Worm (Caenorhabditis elegans) whole organism, young adult: Measurements from ENCODE around the gene gly-7.

Experiments
- B0019.2 ChIP-seq: fragments of 200-800 bp; sonication (Bioruptor generic); conservative IDR thresholded peaks from 2 replicates; pipeline ENCODE4 v1.3.6; 2022; ENCODE audit warnings: missing genetic modification reagents, missing genetic modification characterization, missing compliant biosample characterization
- B0261.1 ChIP-seq: sonication (generic microtip); optimal IDR thresholded peaks from 2 replicates; lab custom pipeline; 2016; ENCODE audit warnings: mild to moderate bottlenecking, missing genetic modification characterization, moderate library complexity, missing compliant biosample characterization
- C06A6.2 ChIP-seq: fragments of 200-800 bp; sonication (Bioruptor generic); conservative IDR thresholded peaks from 2 replicates; pipeline ENCODE4 v1.3.6; 2022; ENCODE audit warnings: missing genetic modification characterization, missing compliant biosample characterization
- F10E7.11 ChIP-seq: sonication (generic microtip); optimal IDR thresholded peaks from 2 replicates; lab custom pipeline; 2017; ENCODE audit warnings: mild to moderate bottlenecking, missing genetic modification characterization, moderate library complexity, missing compliant biosample characterization
- F22D6.2 ChIP-seq: sonication (generic microtip); optimal IDR thresholded peaks from 2 replicates; lab custom pipeline; 2016; ENCODE audit warnings: mild to moderate bottlenecking, missing genetic modification characterization, missing compliant biosample characterization
- F57C9.4 ChIP-seq: sonication (generic microtip); optimal IDR thresholded peaks from 2 replicates; lab custom pipeline; 2017; ENCODE audit warnings: mild to moderate bottlenecking, missing genetic modification characterization, missing compliant biosample characterization
- K12H6.12 ChIP-seq: fragments of 200-800 bp; sonication (Bioruptor generic); optimal IDR thresholded peaks from 2 replicates; lab custom pipeline; 2018; ENCODE audit warnings: mild to moderate bottlenecking, missing genetic modification characterization, missing compliant biosample characterization
- Y53G8AR.9 ChIP-seq: fragments of 200-800 bp; sonication (Bioruptor generic); conservative IDR thresholded peaks from 2 replicates; pipeline ENCODE4 v1.3.6; 2022; ENCODE audit warnings: missing genetic modification reagents, missing genetic modification characterization, missing compliant biosample characterization
- Y56A3A.18 ChIP-seq: fragments of 200-800 bp; sonication (Bioruptor generic); IDR thresholded peaks from 2 replicates; pipeline ENCODE4 v1.3.6; 2022; ENCODE audit warnings: missing genetic modification reagents, missing genetic modification characterization, missing compliant biosample characterization
- Y95B8A.8 ChIP-seq: fragments of 200-800 bp; sonication (Bioruptor generic); IDR thresholded peaks from 2 replicates; pipeline ENCODE4 v1.3.6; 2022; ENCODE audit warnings: missing genetic modification reagents, missing genetic modification characterization, missing compliant biosample characterization
- akir-1 ChIP-seq: fragments of 200-800 bp; sonication (Bioruptor generic); optimal IDR thresholded peaks from 2 replicates; lab custom pipeline; 2018; ENCODE audit warnings: mild to moderate bottlenecking, missing genetic modification characterization, moderate library complexity, missing compliant biosample characterization
- aptf-3 ChIP-seq: fragments of 200-800 bp; sonication (Bioruptor generic); IDR thresholded peaks from 2 replicates; pipeline ENCODE4 v1.3.6; 2022; ENCODE audit warnings: missing genetic modification characterization, missing compliant biosample characterization
- attf-3 ChIP-seq: fragments of 200-800 bp; sonication (Bioruptor generic); conservative IDR thresholded peaks from 2 replicates; pipeline ENCODE4 v1.3.6; 2022; ENCODE audit warnings: missing genetic modification reagents, missing genetic modification characterization, missing compliant biosample characterization
- attf-6 ChIP-seq: fragments of 200-800 bp; sonication (Bioruptor generic); IDR thresholded peaks from 2 replicates; pipeline ENCODE4 v1.3.6; 2022; ENCODE audit warnings: missing genetic modification reagents, missing genetic modification characterization, missing compliant biosample characterization
- ceh-100 ChIP-seq: fragments of 200-800 bp; sonication (Bioruptor generic); IDR thresholded peaks from 2 replicates; pipeline ENCODE4 v1.3.6; 2022; ENCODE audit warnings: missing genetic modification reagents, missing genetic modification characterization, missing compliant biosample characterization
- ceh-40 ChIP-seq: fragments of 200-800 bp; sonication (Bioruptor generic); IDR thresholded peaks from 2 replicates; pipeline ENCODE4 v1.3.6; 2022; ENCODE audit warnings: missing genetic modification characterization, missing compliant biosample characterization
- ceh-58 ChIP-seq: fragments of 200-800 bp; sonication (Bioruptor generic); IDR thresholded peaks from 2 replicates; pipeline ENCODE4 v1.3.6; 2022; ENCODE audit warnings: missing genetic modification characterization, missing compliant biosample characterization
- chd-7 ChIP-seq: sonication (generic microtip); optimal IDR thresholded peaks from 2 replicates; lab custom pipeline; 2016; ENCODE audit warnings: mild to moderate bottlenecking, missing genetic modification characterization, moderate library complexity, missing compliant biosample characterization
- die-1 ChIP-seq: sonication (generic microtip); optimal IDR thresholded peaks from 2 replicates; lab custom pipeline; 2016; ENCODE audit warnings: missing genotype, mild to moderate bottlenecking, missing genetic modification characterization, missing compliant biosample characterization
- dox-1 ChIP-seq: fragments of 200-800 bp; sonication (Bioruptor generic); IDR thresholded peaks from 2 replicates; pipeline ENCODE4 v1.3.6; 2022; ENCODE audit warnings: missing genetic modification reagents, missing genetic modification characterization, missing compliant biosample characterization
- dpl-1 ChIP-seq: fragments of 150-350 bp; optimal IDR thresholded peaks from 2 replicates; lab custom pipeline; 2014; ENCODE audit warnings: missing biosample characterization, missing genetic modification reagents, missing genetic modification characterization
- efl-1 ChIP-seq: fragments of 150-350 bp; optimal IDR thresholded peaks from 2 replicates; lab custom pipeline; 2014; ENCODE audit warnings: missing biosample characterization, missing genetic modification reagents, missing genetic modification characterization
- egl-18 ChIP-seq: fragments of 200-800 bp; sonication (Bioruptor generic); IDR thresholded peaks from 2 replicates; pipeline ENCODE4 v1.3.6; 2022; ENCODE audit warnings: missing genetic modification reagents, missing genetic modification characterization, missing compliant biosample characterization
- ekl-4 ChIP-seq: fragments of 200-800 bp; sonication (Bioruptor generic); IDR thresholded peaks from 2 replicates; pipeline ENCODE4 v1.3.6; 2022; ENCODE audit warnings: missing genetic modification reagents, missing genetic modification characterization, missing compliant biosample characterization
- fkh-3 ChIP-seq: sonication (generic microtip); optimal IDR thresholded peaks from 2 replicates; lab custom pipeline; 2016; ENCODE audit warnings: mild to moderate bottlenecking, missing genetic modification characterization, missing compliant biosample characterization
- him-1 ChIP-seq: sonication (generic microtip); optimal IDR thresholded peaks from 2 replicates; lab custom pipeline; 2016; ENCODE audit warnings: missing genotype, missing genetic modification reagents, missing genetic modification characterization, missing compliant biosample characterization
- hlh-12 ChIP-seq: sonication (generic microtip); optimal IDR thresholded peaks from 2 replicates; lab custom pipeline; 2016; ENCODE audit warnings: missing genetic modification characterization, missing compliant biosample characterization
- lin-35 ChIP-seq, 3 experiments: fragments of 150-350 bp in 2 of 3; sonication (generic microtip) in 1 of 3; optimal IDR thresholded peaks; 2 replicates each; lab custom pipeline; 2014 to 2018; ENCODE audit warnings: missing biosample characterization in 3 of 3, missing genetic modification characterization in 3 of 3, missing genetic modification reagents in 3 of 3
- lin-40 ChIP-seq: sonication (generic microtip); optimal IDR thresholded peaks from 2 replicates; lab custom pipeline; 2016; ENCODE audit warnings: missing genetic modification characterization, mild to moderate bottlenecking, missing compliant biosample characterization, missing genotype, missing genetic modification reagents
- lsl-1 ChIP-seq: fragments of 200-800 bp; sonication (Bioruptor generic); optimal IDR thresholded peaks from 2 replicates; lab custom pipeline; 2018; ENCODE audit warnings: mild to moderate bottlenecking, missing genetic modification characterization, moderate library complexity, missing compliant biosample characterization
- madf-10 ChIP-seq: sonication (generic microtip); optimal IDR thresholded peaks from 2 replicates; lab custom pipeline; 2016; ENCODE audit warnings: mild to moderate bottlenecking, missing genetic modification characterization, missing compliant biosample characterization
- madf-3 ChIP-seq: fragments of 200-800 bp; sonication (Bioruptor generic); IDR thresholded peaks from 2 replicates; pipeline ENCODE4 v1.3.6; 2022; ENCODE audit warnings: missing genetic modification reagents, missing genetic modification characterization, missing compliant biosample characterization
- nfya-2 ChIP-seq: fragments of 200-800 bp; sonication (Bioruptor generic); IDR thresholded peaks from 2 replicates; pipeline ENCODE4 v1.3.6; 2022; ENCODE audit warnings: missing genetic modification reagents, missing genetic modification characterization, missing compliant biosample characterization
- rpc-1 ChIP-seq, 2 experiments: fragments of 150-350 bp in 1 of 2; sonication (generic microtip) in 1 of 2; optimal IDR thresholded peaks; 2 replicates each; lab custom pipeline; 2014 to 2018; ENCODE audit warnings: missing biosample characterization in 1 of 2, missing genetic modification characterization in 1 of 2, missing genetic modification reagents in 1 of 2, missing genotype in 1 of 2
- snpc-1.1 ChIP-seq: sonication (generic microtip); optimal IDR thresholded peaks from 2 replicates; lab custom pipeline; 2017; ENCODE audit warnings: missing genetic modification characterization, mild to moderate bottlenecking, missing compliant biosample characterization, antibody characterized with exemption, moderate library complexity, missing genotype, missing genetic modification reagents; ENCODE audit not compliant: insufficient read depth
- snpc-4 ChIP-seq, 5 experiments: fragments of 150-350 bp in 1 of 5; sonication (generic microtip) in 4 of 5; optimal IDR thresholded peaks; 2 replicates each; lab custom pipeline; 2014 to 2018; ENCODE audit warnings: missing genetic modification characterization in 5 of 5, missing biosample characterization in 3 of 5, antibody characterized with exemption in 2 of 5, mild to moderate bottlenecking in 2 of 5, missing compliant biosample characterization in 2 of 5, missing genotype in 2 of 5, moderate library complexity in 2 of 5, missing genetic modification reagents in 1 of 5
- tbx-9 ChIP-seq: sonication (generic microtip); optimal IDR thresholded peaks from 2 replicates; lab custom pipeline; 2016; ENCODE audit warnings: borderline replicate concordance, missing genetic modification characterization, inconsistent platforms, missing compliant biosample characterization
- unc-130 ChIP-seq: sonication (generic microtip); optimal IDR thresholded peaks from 2 replicates; lab custom pipeline; 2016; ENCODE audit warnings: missing genetic modification reagents, missing genetic modification characterization, missing compliant biosample characterization
- zfh-2 ChIP-seq: fragments of 200-800 bp; sonication (Bioruptor generic); conservative IDR thresholded peaks from 2 replicates; pipeline ENCODE4 v1.3.6; 2022; ENCODE audit warnings: missing genetic modification reagents, missing genetic modification characterization, missing compliant biosample characterization
- ztf-22 ChIP-seq: fragments of 200-800 bp; sonication (Bioruptor generic); optimal IDR thresholded peaks from 2 replicates; lab custom pipeline; 2018; ENCODE audit warnings: mild to moderate bottlenecking, missing genetic modification characterization, moderate library complexity, missing compliant biosample characterization
- ztf-25 ChIP-seq: fragments of 200-800 bp; sonication (Bioruptor generic); IDR thresholded peaks from 2 replicates; pipeline ENCODE4 v1.3.6; 2022; ENCODE audit warnings: missing genetic modification reagents, missing genetic modification characterization, missing compliant biosample characterization

gly-7 gene

ce11 chrV:1870515-1870940 is 49.4 kb upstream of the gly-7 start (continued):
- TF ChIP-seq ceh-40 (GFP tag; lab: Robert Waterston, UW) (no peak), madf-10 (tag; lab: Kevin White, UChicago) (no peak), chd-7 (no peak), lsl-1 (GFP tag; lab: Kevin White, UChicago) (peak; percentile 79), C06A6.2 (GFP tag; lab: Robert Waterston, UW) (no peak), Y56A3A.18 (GFP tag; lab: Robert Waterston, UW) (no peak; the same call in 1 of the 2 replicates), snpc-4 (GFP tag; optimal IDR thresholded peaks at IDR 0.05; lab: Kevin White, UChicago) (no peak), snpc-4 (tag; optimal IDR thresholded peaks at IDR 0.05; lab: Kevin White, UChicago) (peak in 2 of 4 experiments; percentile 2 to 9), fkh-3 (tag; lab: Kevin White, UChicago) (no peak), ekl-4 (peak; percentile 59; the same call in 1 of the 2 replicates), snpc-1.1 (no peak), attf-6 (GFP tag; lab: Robert Waterston, UW) (peak; percentile 34; the same call in 1 of the 2 replicates), B0019.2 (GFP tag; lab: Robert Waterston, UW) (peak; percentile 48; the same call in 1 of the 2 replicates), rpc-1 (optimal IDR thresholded peaks at IDR 0.05; lab: Kevin White, UChicago) (no peak), rpc-1 (tag; optimal IDR thresholded peaks at IDR 0.05; lab: Kevin White, UChicago) (no peak), unc-130 (peak; percentile 39), lin-40 (tag; lab: Kevin White, UChicago) (no peak), ceh-100 (GFP tag; lab: Robert Waterston, UW) (peak; percentile 88), nfya-2 (GFP tag; lab: Robert Waterston, UW) (no peak), die-1 (tag; lab: Kevin White, UChicago) (no peak)

ce11 chrV:1869682-1870081 is 48.6 kb upstream of the gly-7 start, which contains the start of gene T10B5.3:
Gene T10B5.3 (minus strand): TSS chrV:1869782.
- no peak for TF ChIP-seq akir-1 (GFP tag; lab: Kevin White, UChicago)
- no peak for TF ChIP-seq egl-18 (GFP tag; lab: Robert Waterston, UW)
- no peak for TF ChIP-seq K12H6.12 (tag; lab: Kevin White, UChicago)
- no peak for TF ChIP-seq dox-1 (GFP tag; lab: Robert Waterston, UW)
- TF ChIP-seq madf-10 (tag; lab: Kevin White, UChicago) = no peak
- no peak for TF ChIP-seq Y53G8AR.9 (GFP tag; lab: Robert Waterston, UW)
- no peak for TF ChIP-seq tbx-9 (tag; lab: Kevin White, UChicago)
- no peak for TF ChIP-seq zfh-2 (GFP tag; lab: Robert Waterston, UW)

- TF ChIP-seq B0261.1 (tag; lab: Kevin White, UChicago) (peak; percentile 26), ztf-25 (GFP tag; lab: Robert Waterston, UW) (no peak), nfya-2 (GFP tag; lab: Robert Waterston, UW) (no peak), zfh-2 (GFP tag; lab: Robert Waterston, UW) (peak; percentile 49; the same call in 1 of the 2 replicates), lin-35 (GFP tag; optimal IDR thresholded peaks at IDR 0.05; lab: Kevin White, UChicago) (peak; percentile 88 to 94 (median 94)), F22D6.2 (tag; lab: Kevin White, UChicago) (no peak), ceh-58 (GFP tag; lab: Robert Waterston, UW) (no peak), him-1 (tag; lab: Kevin White, UChicago) (peak; percentile 68), efl-1 (GFP tag; lab: Kevin White, UChicago) (peak; percentile 96), lsl-1 (GFP tag; lab: Kevin White, UChicago) (peak; percentile 85), attf-3 (GFP tag; lab: Robert Waterston, UW) (peak; percentile 73), dox-1 (GFP tag; lab: Robert Waterston, UW) (peak; percentile 97), F57C9.4 (no peak), ceh-40 (GFP tag; lab: Robert Waterston, UW) (no peak), ztf-22 (GFP tag; lab: Kevin White, UChicago) (no peak), madf-3 (GFP tag; lab: Robert Waterston, UW) (peak; percentile 97), dpl-1 (GFP tag; lab: Kevin White, UChicago) (peak; percentile 98), hlh-12 (tag; lab: Kevin White, UChicago) (no peak), madf-10 (tag; lab: Kevin White, UChicago) (peak; percentile 58), F10E7.11 (no peak), rpc-1 (optimal IDR thresholded peaks at IDR 0.05; lab: Kevin White, UChicago) (no peak), rpc-1 (tag; optimal IDR thresholded peaks at IDR 0.05; lab: Kevin White, UChicago) (no peak), K12H6.12 (tag; lab: Kevin White, UChicago) (peak; percentile 76), aptf-3 (GFP tag; lab: Robert Waterston, UW) (0 out of 2 replicates have a peak, but pooled peaks have one; percentile 47), Y95B8A.8 (GFP tag; lab: Robert Waterston, UW) (peak; percentile 90), ekl-4 (peak; percentile 95)
Observed at ce11 chrV:1868596-1869263, 47.6 kb upstream of the gly-7 start, which contains the start of gene knl-3. Gene knl-3 (plus strand): TSS chrV:1869213.
